Fruit fly (Drosophila melanogaster) whole organism, prepupa: Measurements from ENCODE around the gene Grp170.

Experiments used
- Blimp-1 ChIP-seq: fragments of 200-800 bp; sonication (Bioruptor generic); optimal IDR thresholded peaks from 3 replicates; lab custom pipeline; 2017; ENCODE audit warnings: missing biosample characterization, missing genetic modification characterization, mild to moderate bottlenecking, moderate library complexity, missing genetic modification reagents
- CG10631 ChIP-seq: fragments of 200-800 bp; sonication (Bioruptor generic); optimal IDR thresholded peaks from 2 replicates; lab custom pipeline; 2016; ENCODE audit warnings: missing biosample characterization, missing genetic modification characterization
- CG10669 ChIP-seq: fragments of 200-800 bp; sonication (Bioruptor generic); optimal IDR thresholded peaks from 3 replicates; lab custom pipeline; 2018; ENCODE audit warnings: missing biosample characterization, mild to moderate bottlenecking, missing genetic modification characterization, moderate library complexity
- CG11294 ChIP-seq: fragments of 200-800 bp; sonication (Bioruptor generic); IDR thresholded peaks from 2 replicates; pipeline ENCODE4 v1.3.6; 2022; ENCODE audit warnings: missing biosample characterization, missing genetic modification characterization
- CG11762 ChIP-seq: fragments of 200-800 bp; sonication (Bioruptor generic); optimal IDR thresholded peaks from 3 replicates; lab custom pipeline; 2016; ENCODE audit warnings: missing biosample characterization, missing genetic modification characterization; ENCODE audit not compliant: insufficient read depth
- CG11902 ChIP-seq: fragments of 200-800 bp; sonication (Bioruptor generic); optimal IDR thresholded peaks from 3 replicates; lab custom pipeline; 2016; ENCODE audit warnings: missing biosample characterization, missing genetic modification characterization
- CG15336 ChIP-seq: fragments of 200-800 bp; sonication (Bioruptor generic); IDR thresholded peaks from 2 replicates; pipeline ENCODE4 v1.3.6; 2022; ENCODE audit warnings: missing biosample characterization, missing genetic modification characterization
- CG1621 ChIP-seq: fragments of 200-800 bp; sonication (Bioruptor generic); optimal IDR thresholded peaks from 3 replicates; lab custom pipeline; 2018; ENCODE audit warnings: missing biosample characterization, mild to moderate bottlenecking, missing genetic modification characterization
- CG32006 ChIP-seq: fragments of 200-800 bp; sonication (Bioruptor generic); optimal IDR thresholded peaks from 3 replicates; lab custom pipeline; 2017; ENCODE audit warnings: missing biosample characterization, mild to moderate bottlenecking, missing genetic modification characterization
- CG3919 ChIP-seq: fragments of 200-800 bp; sonication (Bioruptor generic); optimal IDR thresholded peaks from 3 replicates; lab custom pipeline; 2016; ENCODE audit warnings: missing biosample characterization, missing genetic modification characterization
- CG6163 ChIP-seq: fragments of 200-800 bp; sonication (Bioruptor generic); IDR thresholded peaks from 3 replicates; pipeline ENCODE4 v1.3.6; 2022; ENCODE audit warnings: missing biosample characterization, missing genetic modification characterization
- CG6276 ChIP-seq: fragments of 200-800 bp; sonication (Bioruptor generic); optimal IDR thresholded peaks from 2 replicates; lab custom pipeline; 2017; ENCODE audit warnings: missing biosample characterization, mild to moderate bottlenecking, missing genetic modification characterization
- CG6808 ChIP-seq: fragments of 200-800 bp; sonication (Bioruptor generic); optimal IDR thresholded peaks from 3 replicates; lab custom pipeline; 2017; ENCODE audit warnings: missing biosample characterization, missing genetic modification characterization, mild to moderate bottlenecking, moderate library complexity, missing genetic modification reagents
- CG6854 ChIP-seq: fragments of 200-800 bp; sonication (Bioruptor generic); optimal IDR thresholded peaks from 2 replicates; lab custom pipeline; 2017; ENCODE audit warnings: missing biosample characterization, mild to moderate bottlenecking, missing genetic modification characterization
- CG7368 ChIP-seq: fragments of 200-800 bp; sonication (Bioruptor generic); optimal IDR thresholded peaks from 3 replicates; lab custom pipeline; 2016; ENCODE audit warnings: missing biosample characterization, missing genetic modification characterization
- CG8319 ChIP-seq: fragments of 200-800 bp; sonication (Bioruptor generic); optimal IDR thresholded peaks from 3 replicates; lab custom pipeline; 2016; ENCODE audit warnings: missing biosample characterization, missing genetic modification characterization
- CG8632 ChIP-seq: fragments of 200-800 bp; sonication (Bioruptor generic); optimal IDR thresholded peaks from 3 replicates; lab custom pipeline; 2016; ENCODE audit warnings: missing biosample characterization, missing genetic modification characterization
- Eip78C ChIP-seq: fragments of 200-800 bp; sonication (Bioruptor generic); peaks from one replicate; lab custom pipeline; 2016; ENCODE audit warnings: missing biosample characterization, missing genetic modification characterization
- Eip93F ChIP-seq: fragments of 200-800 bp; sonication (Bioruptor generic); optimal IDR thresholded peaks from 2 replicates; lab custom pipeline; 2016; ENCODE audit warnings: missing biosample characterization, mild to moderate bottlenecking, missing genetic modification characterization
- Ets21C ChIP-seq: fragments of 200-800 bp; sonication (Bioruptor generic); optimal IDR thresholded peaks from 3 replicates; lab custom pipeline; 2016; ENCODE audit warnings: missing biosample characterization, missing genetic modification characterization
- Ets96B ChIP-seq: fragments of 200-800 bp; optimal IDR thresholded peaks from 2 replicates; lab custom pipeline; 2019; ENCODE audit warnings: missing biosample characterization, mild to moderate bottlenecking, missing genetic modification characterization, moderate library complexity
- Hr4 ChIP-seq: fragments of 200-800 bp; sonication (Bioruptor generic); optimal IDR thresholded peaks from 3 replicates; lab custom pipeline; 2016; ENCODE audit warnings: missing biosample characterization, missing genetic modification characterization
- Lpt ChIP-seq: fragments of 200-800 bp; sonication (Bioruptor generic); optimal IDR thresholded peaks from 3 replicates; lab custom pipeline; 2016; ENCODE audit warnings: missing biosample characterization, missing genetic modification characterization
- Met ChIP-seq: fragments of 200-800 bp; sonication (Bioruptor generic); optimal IDR thresholded peaks from 3 replicates; lab custom pipeline; 2016; ENCODE audit warnings: missing biosample characterization, missing genetic modification characterization
- OdsH ChIP-seq: fragments of 200-800 bp; sonication (Bioruptor generic); optimal IDR thresholded peaks from 3 replicates; lab custom pipeline; 2016; ENCODE audit warnings: missing biosample characterization, missing genetic modification characterization
- Smox ChIP-seq: fragments of 200-800 bp; sonication (Bioruptor generic); optimal IDR thresholded peaks from 3 replicates; lab custom pipeline; 2016; ENCODE audit warnings: missing biosample characterization, missing genetic modification characterization
- Sox14 ChIP-seq: fragments of 200-800 bp; sonication (Bioruptor generic); optimal IDR thresholded peaks from 3 replicates; lab custom pipeline; 2016; ENCODE audit warnings: missing biosample characterization, missing genetic modification characterization
- Sox15 ChIP-seq: fragments of 200-800 bp; sonication (Bioruptor generic); optimal IDR thresholded peaks from 3 replicates; lab custom pipeline; 2016; ENCODE audit warnings: missing biosample characterization, missing genetic modification characterization
- achi ChIP-seq: fragments of 200-800 bp; sonication (Bioruptor generic); optimal IDR thresholded peaks from 3 replicates; lab custom pipeline; 2016; ENCODE audit warnings: missing biosample characterization, missing genetic modification characterization
- acj6 ChIP-seq: fragments of 200-800 bp; sonication (Bioruptor generic); optimal IDR thresholded peaks from 3 replicates; lab custom pipeline; 2016; ENCODE audit warnings: missing biosample characterization, missing genetic modification characterization
- cyc ChIP-seq: fragments of 200-800 bp; sonication (Bioruptor generic); optimal IDR thresholded peaks from 3 replicates; lab custom pipeline; 2016; ENCODE audit warnings: missing biosample characterization, missing genetic modification characterization
- dsx ChIP-seq: fragments of 200-800 bp; optimal IDR thresholded peaks from 3 replicates; lab custom pipeline; 2019; ENCODE audit warnings: missing biosample characterization, mild to moderate bottlenecking, missing genetic modification characterization, moderate library complexity; ENCODE audit not compliant: poor library complexity, severe bottlenecking
- eg ChIP-seq: fragments of 200-800 bp; sonication (Bioruptor generic); IDR thresholded peaks from 3 replicates; pipeline ENCODE4 v1.3.6; 2022; ENCODE audit warnings: missing biosample characterization, missing genetic modification characterization
- fd59A ChIP-seq: fragments of 200-800 bp; sonication (Bioruptor generic); optimal IDR thresholded peaks from 2 replicates; lab custom pipeline; 2017; ENCODE audit warnings: missing biosample characterization, mild to moderate bottlenecking, missing genetic modification characterization, missing genetic modification reagents
- lz ChIP-seq: fragments of 200-800 bp; sonication (Bioruptor generic); optimal IDR thresholded peaks from 3 replicates; lab custom pipeline; 2016; ENCODE audit warnings: missing biosample characterization, missing genetic modification characterization
- net ChIP-seq: fragments of 200-800 bp; sonication (Bioruptor generic); optimal IDR thresholded peaks from 3 replicates; lab custom pipeline; 2016; ENCODE audit warnings: missing biosample characterization, missing genetic modification characterization
- salr ChIP-seq, 2 experiments: fragments of 200-800 bp; sonication (Bioruptor generic); optimal IDR thresholded peaks; 3 replicates each; lab custom pipeline; 2016 to 2018; ENCODE audit warnings: missing biosample characterization in 2 of 2, missing genetic modification characterization in 2 of 2, mild to moderate bottlenecking in 1 of 2
- ss ChIP-seq, 2 experiments: fragments of 200-800 bp; sonication (Bioruptor generic); optimal IDR thresholded peaks; 2 replicates in 1 of 2; 3 replicates in 1 of 2; lab custom pipeline; 2017 to 2018; ENCODE audit warnings: mild to moderate bottlenecking in 2 of 2, missing biosample characterization in 2 of 2, missing genetic modification characterization in 2 of 2, moderate library complexity in 1 of 2
- svp ChIP-seq: fragments of 200-800 bp; sonication (Bioruptor generic); peaks from one replicate; lab custom pipeline; 2016; ENCODE audit warnings: missing biosample characterization, missing genetic modification characterization
- topi ChIP-seq: fragments of 200-800 bp; sonication (Bioruptor generic); optimal IDR thresholded peaks from 3 replicates; lab custom pipeline; 2016; ENCODE audit warnings: missing biosample characterization, missing genetic modification characterization
- vri ChIP-seq: fragments of 200-800 bp; sonication (Bioruptor generic); optimal IDR thresholded peaks from 3 replicates; lab custom pipeline; 2016; ENCODE audit warnings: missing biosample characterization, mild to moderate bottlenecking, missing genetic modification characterization

The Grp170 gene

dm6 chrX:2255035-2255434, 19.8 kb downstream of the Grp170 start:
- no peak for TF ChIP-seq Ets21C (GFP tag; lab: Kevin White, UChicago)
- no peak for TF ChIP-seq CG10669
- TF ChIP-seq CG8632 (GFP tag; lab: Kevin White, UChicago) = no peak
- TF ChIP-seq CG10631 = no peak
- no peak for TF ChIP-seq CG3919 (GFP tag; lab: Kevin White, UChicago)
- TF ChIP-seq dsx (GFP tag; lab: Kevin White, UChicago) = no peak
- no peak for TF ChIP-seq ss (GFP tag; optimal IDR thresholded peaks at IDR 0.05; lab: Kevin White, UChicago)
- no peak for TF ChIP-seq lz (GFP tag; lab: Kevin White, UChicago)
- no peak for TF ChIP-seq salr (GFP tag; optimal IDR thresholded peaks at IDR 0.05; lab: Kevin White, UChicago)
- no peak for TF ChIP-seq CG15336 (GFP tag; lab: Robert Waterston, UW)
- TF ChIP-seq, all 60 proteins: peak for 0

dm6 chrX:2254020-2254626, 20.7 kb downstream of the Grp170 start, which contains the start of gene CG3091:
Gene CG3091, minus strand, starts transcription at chrX:2254197.
- peak; percentile 70 for TF ChIP-seq eg (GFP tag; lab: Robert Waterston, UW)
- no peak for TF ChIP-seq Blimp-1
- peak; percentile 36 for TF ChIP-seq Eip78C (GFP tag; lab: Kevin White, UChicago)
- TF ChIP-seq CG6163 (GFP tag; lab: Robert Waterston, UW) = peak; percentile 65; the same call in 2 of the 3 replicates
- 0 out of 2 replicates have a peak, but pooled peaks have one; percentile 8 for TF ChIP-seq CG15336 (GFP tag; lab: Robert Waterston, UW)
- no peak for TF ChIP-seq fd59A (GFP tag; lab: Kevin White, UChicago)
- TF ChIP-seq CG6854 = no peak
- peak; percentile 37 for TF ChIP-seq CG6276 (GFP tag; lab: Kevin White, UChicago)

dm6 chrX:2251688-2252087, 23.2 kb downstream of the Grp170 start, which contains the start of gene CG3191:
Gene CG3191, minus strand, starts transcription at chrX:2251993.
- TF ChIP-seq vri (GFP tag; lab: Kevin White, UChicago) (no peak), Lpt (no peak), CG11902 (GFP tag; lab: Kevin White, UChicago) (no peak), CG10669 (no peak), Met (GFP tag; lab: Kevin White, UChicago) (no peak), OdsH (GFP tag; lab: Kevin White, UChicago) (no peak), net (no peak), cyc (no peak), CG11294 (no peak), Ets96B (no peak), CG7368 (GFP tag; lab: Kevin White, UChicago) (no peak), Eip78C (GFP tag; lab: Kevin White, UChicago) (no peak), dsx (GFP tag; lab: Kevin White, UChicago) (no peak), CG32006 (no peak), Sox14 (no peak), Sox15 (GFP tag; lab: Kevin White, UChicago) (no peak)
- TF ChIP-seq, all 60 proteins: peak for 0

- TF ChIP-seq CG11762 (no peak), Blimp-1 (no peak), eg (GFP tag; lab: Robert Waterston, UW) (no peak), CG1621 (tag; lab: Kevin White, UChicago) (no peak), CG8319 (GFP tag; lab: Kevin White, UChicago) (no peak), CG10631 (no peak), Eip93F (GFP tag; lab: Kevin White, UChicago) (no peak), Sox14 (no peak), svp (no peak), acj6 (GFP tag; lab: Kevin White, UChicago) (no peak), CG15336 (GFP tag; lab: Robert Waterston, UW) (no peak), CG6163 (GFP tag; lab: Robert Waterston, UW) (no peak), net (no peak), Smox (GFP tag; lab: Kevin White, UChicago) (no peak), topi (no peak), achi (GFP tag; lab: Kevin White, UChicago) (no peak), Hr4 (GFP tag; lab: Kevin White, UChicago) (no peak), CG6276 (GFP tag; lab: Kevin White, UChicago) (no peak), Ets21C (GFP tag; lab: Kevin White, UChicago) (no peak), CG6808 (no peak)
These were observed 25.1 kb downstream of the Grp170 start, which contains the start of gene crn for dm6 chrX:2249763-2250162. Gene crn, minus strand, starts transcription at chrX:2249983.
